Fruit fly (Drosophila melanogaster) whole organism, embryonic: ENCODE measurements around the gene Gr61a.
A peak's percentile ranks its signal among the peaks of the same experiment; 100 is the strongest.

Experiments used
- Atf3 ChIP-seq: fragments of 200-800 bp; sonication (Bioruptor generic); optimal IDR thresholded peaks from 3 replicates; lab custom pipeline; 2016; ENCODE audit warnings: missing biosample characterization, missing genetic modification characterization
- Bdp1 ChIP-seq: fragments of 200-800 bp; sonication (Bioruptor generic); optimal IDR thresholded peaks from 3 replicates; lab custom pipeline; 2016; ENCODE audit warnings: missing biosample characterization, missing genetic modification characterization
- Blimp-1 ChIP-seq: fragments of 200-800 bp; sonication (Bioruptor generic); optimal IDR thresholded peaks from 3 replicates; lab custom pipeline; 2018; ENCODE audit warnings: missing biosample characterization, missing genetic modification characterization, mild to moderate bottlenecking, moderate library complexity, missing genetic modification reagents
- CG10366 ChIP-seq: fragments of 200-800 bp; sonication (Bioruptor generic); IDR thresholded peaks from 2 replicates; pipeline ENCODE4 v1.3.6; 2022; ENCODE audit warnings: missing biosample characterization, missing genetic modification characterization
- CG10959 ChIP-seq: fragments of 200-800 bp; sonication (Bioruptor generic); IDR thresholded peaks from 2 replicates; pipeline ENCODE4 v1.3.6; 2022; ENCODE audit warnings: missing biosample characterization, missing genetic modification characterization
- CG15514 ChIP-seq: fragments of 200-800 bp; sonication (Bioruptor generic); optimal IDR thresholded peaks from 3 replicates; lab custom pipeline; 2017; ENCODE audit warnings: missing biosample characterization, missing genetic modification characterization, mild to moderate bottlenecking, moderate library complexity, missing genetic modification reagents
- CG1647 ChIP-seq: fragments of 200-800 bp; sonication (Bioruptor generic); optimal IDR thresholded peaks from 3 replicates; lab custom pipeline; 2016; ENCODE audit warnings: missing biosample characterization, missing genetic modification characterization
- CG17328 ChIP-seq: fragments of 200-800 bp; sonication (Bioruptor generic); IDR thresholded peaks from 2 replicates; pipeline ENCODE4 v1.3.6; 2022; ENCODE audit warnings: missing biosample characterization, missing genetic modification characterization
- CG17385 ChIP-seq: fragments of 200-800 bp; sonication (Bioruptor generic); optimal IDR thresholded peaks from 3 replicates; lab custom pipeline; 2018; ENCODE audit warnings: missing biosample characterization, mild to moderate bottlenecking, missing genetic modification characterization
- CG1832 ChIP-seq: fragments of 200-800 bp; sonication (Bioruptor generic); optimal IDR thresholded peaks from 2 replicates; lab custom pipeline; 2017; ENCODE audit warnings: missing biosample characterization, mild to moderate bottlenecking, missing genetic modification characterization, inconsistent platforms
- CG31365 ChIP-seq: fragments of 200-800 bp; sonication (Bioruptor generic); optimal IDR thresholded peaks from 2 replicates; lab custom pipeline; 2018; ENCODE audit warnings: missing biosample characterization, mild to moderate bottlenecking, missing genetic modification characterization
- CG32772 ChIP-seq: fragments of 200-800 bp; sonication (Bioruptor generic); IDR thresholded peaks from 2 replicates; pipeline ENCODE4 v1.3.6; 2022; ENCODE audit warnings: missing biosample characterization, missing genetic modification characterization
- CG4424 ChIP-seq: fragments of 200-800 bp; sonication (Bioruptor generic); optimal IDR thresholded peaks from 3 replicates; lab custom pipeline; 2016; ENCODE audit warnings: missing biosample characterization, missing genetic modification characterization
- CG4707 ChIP-seq: fragments of 200-800 bp; sonication (Bioruptor generic); optimal IDR thresholded peaks from 2 replicates; lab custom pipeline; 2018; ENCODE audit warnings: missing biosample characterization, mild to moderate bottlenecking, missing genetic modification characterization, moderate library complexity
- CG5953 ChIP-seq: fragments of 200-800 bp; sonication (Bioruptor generic); IDR thresholded peaks from 2 replicates; pipeline ENCODE4 v1.3.6; 2022; ENCODE audit warnings: missing biosample characterization, missing genetic modification characterization
- CG6854 ChIP-seq: fragments of 200-800 bp; sonication (Bioruptor generic); optimal IDR thresholded peaks from 3 replicates; lab custom pipeline; 2017; ENCODE audit warnings: missing biosample characterization, mild to moderate bottlenecking, missing genetic modification characterization
- CG8765 ChIP-seq: fragments of 200-800 bp; sonication (Bioruptor generic); IDR thresholded peaks from 2 replicates; pipeline ENCODE4 v1.3.6; 2022; ENCODE audit warnings: missing biosample characterization, missing genetic modification characterization
- CoRest ChIP-seq: fragments of 200-800 bp; sonication (Bioruptor generic); optimal IDR thresholded peaks from 3 replicates; lab custom pipeline; 2018; ENCODE audit warnings: missing biosample characterization, mild to moderate bottlenecking, missing genetic modification characterization, moderate library complexity
- D19B ChIP-seq: fragments of 200-800 bp; sonication (Bioruptor generic); optimal IDR thresholded peaks from 2 replicates; lab custom pipeline; 2017; ENCODE audit warnings: missing biosample characterization, mild to moderate bottlenecking, missing genetic modification characterization
- E2f2 ChIP-seq: fragments of 200-800 bp; sonication (Bioruptor generic); IDR thresholded peaks from 2 replicates; pipeline ENCODE4 v1.3.6; 2022; ENCODE audit warnings: missing biosample characterization, missing genetic modification characterization
- Eip74EF ChIP-seq, 2 experiments: fragments of 200-800 bp in 1 of 2; fragments of >200 bp in 1 of 2; sonication (Bioruptor generic) in 1 of 2; optimal IDR thresholded peaks; 2 replicates each; lab custom pipeline; 2017 to 2019; ENCODE audit warnings: missing biosample characterization in 2 of 2, missing genetic modification characterization in 2 of 2, mild to moderate bottlenecking in 1 of 2, moderate library complexity in 1 of 2
- Elba2 ChIP-seq: fragments of 200-800 bp; sonication (Bioruptor generic); optimal IDR thresholded peaks from 3 replicates; lab custom pipeline; 2016; ENCODE audit warnings: missing biosample characterization, missing genetic modification characterization
- Fer2 ChIP-seq: fragments of 200-800 bp; sonication (Bioruptor generic); optimal IDR thresholded peaks from 2 replicates; lab custom pipeline; 2018; ENCODE audit warnings: missing biosample characterization, mild to moderate bottlenecking, missing genetic modification characterization, moderate library complexity
- Hand ChIP-seq: fragments of 200-800 bp; sonication (Bioruptor generic); optimal IDR thresholded peaks from 2 replicates; lab custom pipeline; 2017; ENCODE audit warnings: mild to moderate bottlenecking, missing biosample characterization, missing genetic modification reagents, missing genetic modification characterization
- Hmr ChIP-seq: fragments of 200-800 bp; sonication (Bioruptor generic); optimal IDR thresholded peaks from 3 replicates; lab custom pipeline; 2017; ENCODE audit warnings: mild to moderate bottlenecking, missing biosample characterization, missing genetic modification reagents, missing genetic modification characterization
- MESR4 ChIP-seq: fragments of 200-800 bp; sonication (Bioruptor generic); optimal IDR thresholded peaks from 2 replicates; lab custom pipeline; 2018; ENCODE audit warnings: missing biosample characterization, mild to moderate bottlenecking, missing genetic modification characterization, moderate library complexity
- Med ChIP-seq: fragments of 200-800 bp; sonication (Bioruptor generic); peaks from one replicate; lab custom pipeline; 2016; ENCODE audit warnings: missing biosample characterization, missing genetic modification characterization, mild to moderate bottlenecking, inconsistent platforms, moderate library complexity
- Meics ChIP-seq: fragments of 200-800 bp; sonication (Bioruptor generic); optimal IDR thresholded peaks from 2 replicates; lab custom pipeline; 2017; ENCODE audit warnings: missing biosample characterization, mild to moderate bottlenecking, missing genetic modification characterization
- Mes4 ChIP-seq: fragments of 200-800 bp; sonication (Bioruptor generic); optimal IDR thresholded peaks from 2 replicates; lab custom pipeline; 2016; ENCODE audit warnings: missing biosample characterization, missing genetic modification characterization
- NK7.1 ChIP-seq: fragments of 200-800 bp; sonication (Bioruptor generic); optimal IDR thresholded peaks from 3 replicates; lab custom pipeline; 2016; ENCODE audit warnings: missing biosample characterization, missing genetic modification characterization
- Usf ChIP-seq: fragments of 200-800 bp; sonication (Bioruptor generic); optimal IDR thresholded peaks from 2 replicates; lab custom pipeline; 2017; ENCODE audit warnings: missing genotype, missing biosample characterization, missing genetic modification characterization
- Xrp1 ChIP-seq: fragments of 200-800 bp; sonication (Bioruptor generic); IDR thresholded peaks from 2 replicates; pipeline ENCODE4 v1.3.6; 2022; ENCODE audit warnings: missing biosample characterization, missing genetic modification characterization
- ab ChIP-seq: fragments of 200-800 bp; sonication (Bioruptor generic); optimal IDR thresholded peaks from 2 replicates; lab custom pipeline; 2016; ENCODE audit warnings: missing biosample characterization, missing genetic modification characterization
- ac ChIP-seq: fragments of 200-800 bp; sonication (Bioruptor generic); optimal IDR thresholded peaks from 3 replicates; lab custom pipeline; 2017; ENCODE audit warnings: missing biosample characterization, mild to moderate bottlenecking, missing genetic modification characterization
- al ChIP-seq: fragments of 200-800 bp; sonication (Bioruptor generic); IDR thresholded peaks from 2 replicates; pipeline ENCODE4 v1.3.6; 2022; ENCODE audit warnings: missing biosample characterization, missing genetic modification characterization
- br ChIP-seq: fragments of >200 bp; optimal IDR thresholded peaks from 2 replicates; lab custom pipeline; 2017
- chn ChIP-seq: fragments of 200-800 bp; sonication (Bioruptor generic); optimal IDR thresholded peaks from 2 replicates; lab custom pipeline; 2016; ENCODE audit warnings: missing biosample characterization, missing genetic modification characterization
- fd96Cb ChIP-seq: fragments of 200-800 bp; sonication (Bioruptor generic); optimal IDR thresholded peaks from 2 replicates; lab custom pipeline; 2018; ENCODE audit warnings: missing biosample characterization, mild to moderate bottlenecking, missing genetic modification characterization, moderate library complexity
- gro ChIP-seq: fragments of 200-800 bp; sonication (Bioruptor generic); optimal IDR thresholded peaks from 2 replicates; lab custom pipeline; 2016; ENCODE audit warnings: missing biosample characterization, missing genetic modification characterization
- ham ChIP-seq: fragments of 200-800 bp; sonication (Bioruptor generic); IDR thresholded peaks from 2 replicates; pipeline ENCODE4 v1.3.6; 2022; ENCODE audit warnings: missing biosample characterization, missing genetic modification characterization
- hb ChIP-seq: fragments of 200-800 bp; sonication (Bioruptor generic); IDR thresholded peaks from 3 replicates; pipeline ENCODE4 v1.3.6; 2022; ENCODE audit warnings: missing biosample characterization, missing genetic modification characterization; ENCODE audit not compliant: partially characterized antibody
- inv ChIP-seq: fragments of 200-800 bp; sonication (Bioruptor generic); IDR thresholded peaks from 2 replicates; pipeline ENCODE4 v1.3.6; 2022; ENCODE audit warnings: missing biosample characterization, missing genetic modification characterization; ENCODE audit not compliant: partially characterized antibody
- odd ChIP-seq: fragments of 200-800 bp; sonication (Bioruptor generic); optimal IDR thresholded peaks from 2 replicates; lab custom pipeline; 2017; ENCODE audit warnings: missing biosample characterization, mild to moderate bottlenecking, missing genetic modification characterization
- pan ChIP-seq, 4 experiments: fragments of >200 bp in 3 of 4; fragments of 200-800 bp in 1 of 4; sonication (Bioruptor generic) in 1 of 4; optimal IDR thresholded peaks in 3 of 4; IDR thresholded peaks in 1 of 4; 2 replicates each; pipeline versions ENCODE4 v1.3.6 to Lab custom; 2017 to 2022; ENCODE audit warnings: missing biosample characterization in 2 of 4, missing genetic modification characterization in 2 of 4, mixed read lengths in 1 of 4
- repo ChIP-seq: fragments of 200-800 bp; sonication (Bioruptor generic); optimal IDR thresholded peaks from 2 replicates; lab custom pipeline; 2016; ENCODE audit warnings: missing biosample characterization, missing genetic modification characterization
- salm ChIP-seq: fragments of 200-800 bp; sonication (Bioruptor generic); optimal IDR thresholded peaks from 2 replicates; lab custom pipeline; 2018; ENCODE audit warnings: missing biosample characterization, mild to moderate bottlenecking, missing genetic modification characterization
- slp2 ChIP-seq: fragments of 200-800 bp; sonication (Bioruptor generic); optimal IDR thresholded peaks from 2 replicates; lab custom pipeline; 2016; ENCODE audit warnings: missing biosample characterization, missing genetic modification characterization
- zfh1 ChIP-seq: fragments of 200-800 bp; sonication (Bioruptor generic); IDR thresholded peaks from 3 replicates; pipeline ENCODE4 v1.3.6; 2022; ENCODE audit warnings: missing biosample characterization, missing genetic modification characterization

The Gr61a gene

dm6 chr3L:796926-797802 lies 44.1 kb upstream of the Gr61a start (continued):
- no peak for TF ChIP-seq Atf3 (GFP tag; lab: Kevin White, UChicago)
- TF ChIP-seq zfh1 (GFP tag; lab: Robert Waterston, UW) = peak; percentile 50; the same call in 2 of the 3 replicates
- peak; percentile 40 for TF ChIP-seq CG17385 (GFP tag; lab: Kevin White, UChicago)
- no peak for TF ChIP-seq chn
- TF ChIP-seq al = no peak
- TF ChIP-seq CG10959 (GFP tag; lab: Robert Waterston, UW) = no peak
- no peak for TF ChIP-seq NK7.1 (GFP tag; lab: Kevin White, UChicago)
- peak; percentile 69 for TF ChIP-seq fd96Cb (tag; lab: Kevin White, UChicago)
- no peak for TF ChIP-seq Hand (GFP tag; lab: Kevin White, UChicago)
- TF ChIP-seq CoRest (tag; lab: Kevin White, UChicago) = peak; percentile 53
- TF ChIP-seq inv (GFP tag; lab: Robert Waterston, UW) = no peak
- no peak for TF ChIP-seq odd (GFP tag; lab: Kevin White, UChicago)
- peak; percentile 44 for TF ChIP-seq salm
- TF ChIP-seq CG32772 = peak; percentile 45; the same call in 1 of the 2 replicates
- no peak for TF ChIP-seq Usf (GFP tag; lab: Kevin White, UChicago)
- no peak for TF ChIP-seq ac (GFP tag; lab: Kevin White, UChicago)
- TF ChIP-seq MESR4 = no peak
- TF ChIP-seq Bdp1 (GFP tag; lab: Kevin White, UChicago) = no peak
- TF ChIP-seq CG10366 (GFP tag; lab: Robert Waterston, UW) = no peak
- TF ChIP-seq CG6854 (GFP tag; lab: Kevin White, UChicago) = peak; percentile 37
- no peak for TF ChIP-seq repo (GFP tag; lab: Kevin White, UChicago)
- TF ChIP-seq hb (GFP tag; lab: Robert Waterston, UW) = no peak
- no peak for TF ChIP-seq slp2 (GFP tag; lab: Kevin White, UChicago)
- peak in 1 of 2 experiments; percentile 48 for TF ChIP-seq Eip74EF (GFP tag; optimal IDR thresholded peaks at IDR 0.05; lab: Kevin White, UChicago)
- peak; percentile 36 for TF ChIP-seq Fer2 (tag; lab: Kevin White, UChicago)
- TF ChIP-seq Med (GFP tag; lab: Kevin White, UChicago) = peak; percentile 59
- no peak for TF ChIP-seq br (lab: Kevin White, UChicago)
- TF ChIP-seq Mes4 (GFP tag; lab: Kevin White, UChicago) = no peak
- TF ChIP-seq CG15514 (GFP tag; lab: Kevin White, UChicago) = peak; percentile 73
- no peak for TF ChIP-seq Elba2 (GFP tag; lab: Kevin White, UChicago)
- no peak for TF ChIP-seq CG31365
- peak; percentile 72 for TF ChIP-seq Hmr (GFP tag; lab: Kevin White, UChicago)
- peak; percentile 52; the same call in 1 of the 2 replicates for TF ChIP-seq Xrp1 (GFP tag; lab: Robert Waterston, UW)
- no peak for TF ChIP-seq CG4707 (GFP tag; lab: Kevin White, UChicago)
- TF ChIP-seq CG1832 = no peak
- no peak for TF ChIP-seq CG8765 (GFP tag; lab: Robert Waterston, UW)
- no peak for TF ChIP-seq ab (GFP tag; lab: Kevin White, UChicago)
- TF ChIP-seq CG4424 = peak; percentile 56
- TF ChIP-seq pan (optimal IDR thresholded peaks at IDR 0.05; lab: Kevin White, UChicago) = no peak
- peak in 1 of 2 experiments; percentile 69 for TF ChIP-seq pan (GFP tag; optimal IDR thresholded peaks at IDR 0.05 in 1 of 2, IDR thresholded peaks at IDR 0.05 in 1 of 2)
- no peak for TF ChIP-seq CG1647 (GFP tag; lab: Kevin White, UChicago)
- TF ChIP-seq E2f2 (GFP tag; lab: Robert Waterston, UW) = no peak
- 0 out of 2 replicates have a peak, but pooled peaks have one; percentile 35 for TF ChIP-seq CG5953 (GFP tag; lab: Robert Waterston, UW)
- TF ChIP-seq gro (GFP tag; lab: Kevin White, UChicago) = no peak
- peak; percentile 62 for TF ChIP-seq Blimp-1 (GFP tag; lab: Kevin White, UChicago)
- TF ChIP-seq Meics (GFP tag; lab: Kevin White, UChicago) = peak; percentile 73
- no peak for TF ChIP-seq ham
- peak; percentile 40; the same call in 1 of the 2 replicates for TF ChIP-seq CG17328
- TF ChIP-seq D19B (GFP tag; lab: Kevin White, UChicago) = peak; percentile 15
